Fruit fly (Drosophila melanogaster) whole organism, pupa: Measurements from ENCODE around the gene CG11857.

Experiments
- CG10348 ChIP-seq: fragments of 200-800 bp; sonication (Bioruptor generic); IDR thresholded peaks from 2 replicates; pipeline ENCODE4 v1.3.6; 2022; ENCODE audit warnings: missing biosample characterization, missing genetic modification characterization
- CG12605 ChIP-seq: fragments of 200-800 bp; sonication (Bioruptor generic); IDR thresholded peaks from 2 replicates; pipeline ENCODE4 v1.3.6; 2022; ENCODE audit warnings: missing biosample characterization, missing genetic modification characterization
- CG13204 ChIP-seq: fragments of 200-800 bp; sonication (Bioruptor generic); optimal IDR thresholded peaks from 2 replicates; lab custom pipeline; 2018; ENCODE audit warnings: missing biosample characterization, mild to moderate bottlenecking, missing genetic modification characterization, moderate library complexity
- CG14655 ChIP-seq: fragments of 200-800 bp; sonication (Bioruptor generic); optimal IDR thresholded peaks from 3 replicates; lab custom pipeline; 2017; ENCODE audit warnings: mild to moderate bottlenecking, missing biosample characterization, missing genetic modification reagents, missing genetic modification characterization
- CG15710 ChIP-seq: fragments of 200-800 bp; sonication (Bioruptor generic); optimal IDR thresholded peaks from 2 replicates; lab custom pipeline; 2018; ENCODE audit warnings: missing biosample characterization, mild to moderate bottlenecking, missing genetic modification characterization, moderate library complexity
- CG17806 ChIP-seq: fragments of 200-800 bp; sonication (Bioruptor generic); optimal IDR thresholded peaks from 2 replicates; lab custom pipeline; 2018; ENCODE audit warnings: missing biosample characterization, mild to moderate bottlenecking, missing genetic modification characterization, moderate library complexity
- CG32121 ChIP-seq: fragments of 200-800 bp; sonication (Bioruptor generic); IDR thresholded peaks from 2 replicates; pipeline ENCODE4 v1.3.6; 2022; ENCODE audit warnings: missing biosample characterization, missing genetic modification characterization
- CG34367 ChIP-seq: fragments of 200-800 bp; sonication (Bioruptor generic); optimal IDR thresholded peaks from 2 replicates; lab custom pipeline; 2018; ENCODE audit warnings: missing biosample characterization, mild to moderate bottlenecking, missing genetic modification characterization
- CG4496 ChIP-seq: fragments of 200-800 bp; sonication (Bioruptor generic); IDR thresholded peaks from 3 replicates; pipeline ENCODE4 v1.3.6; 2022; ENCODE audit warnings: missing biosample characterization, missing genetic modification characterization
- CG8159 ChIP-seq: fragments of 200-800 bp; sonication (Bioruptor generic); optimal IDR thresholded peaks from 3 replicates; lab custom pipeline; 2018; ENCODE audit warnings: missing biosample characterization, mild to moderate bottlenecking, missing genetic modification characterization, moderate library complexity
- CG8301 ChIP-seq: fragments of 200-800 bp; sonication (Bioruptor generic); optimal IDR thresholded peaks from 2 replicates; lab custom pipeline; 2018; ENCODE audit warnings: missing biosample characterization, mild to moderate bottlenecking, missing genetic modification characterization
- CG9948 ChIP-seq: fragments of 200-800 bp; sonication (Bioruptor generic); optimal IDR thresholded peaks from 2 replicates; lab custom pipeline; 2018; ENCODE audit warnings: missing biosample characterization, mild to moderate bottlenecking, missing genetic modification characterization, moderate library complexity
- D1 ChIP-seq: fragments of 200-800 bp; sonication (Bioruptor generic); optimal IDR thresholded peaks from 2 replicates; lab custom pipeline; 2018; ENCODE audit warnings: missing biosample characterization, mild to moderate bottlenecking, missing genetic modification characterization, moderate library complexity
- EcR ChIP-seq: fragments of 200-800 bp; sonication (Bioruptor generic); optimal IDR thresholded peaks from 3 replicates; lab custom pipeline; 2019; ENCODE audit warnings: missing biosample characterization, missing genetic modification characterization, mild to moderate bottlenecking, moderate library complexity, missing genetic modification reagents
- Ets98B ChIP-seq: fragments of 200-800 bp; sonication (Bioruptor generic); IDR thresholded peaks from 2 replicates; pipeline ENCODE4 v1.3.6; 2022; ENCODE audit warnings: missing biosample characterization, missing genetic modification characterization
- Pif1A ChIP-seq: fragments of 200-800 bp; sonication (Bioruptor generic); optimal IDR thresholded peaks from 3 replicates; lab custom pipeline; 2016; ENCODE audit warnings: missing biosample characterization, missing genetic modification characterization
- Pif1B ChIP-seq: fragments of 200-800 bp; sonication (Bioruptor generic); optimal IDR thresholded peaks from 3 replicates; lab custom pipeline; 2016; ENCODE audit warnings: missing biosample characterization, missing genetic modification characterization
- Snoo ChIP-seq: fragments of 200-800 bp; sonication (Bioruptor generic); optimal IDR thresholded peaks from 3 replicates; lab custom pipeline; 2017; ENCODE audit warnings: missing biosample characterization, mild to moderate bottlenecking, missing genetic modification characterization, inconsistent platforms
- fd96Ca ChIP-seq: fragments of 200-800 bp; sonication (Bioruptor generic); IDR thresholded peaks from 3 replicates; pipeline ENCODE4 v1.3.6; 2022; ENCODE audit warnings: missing biosample characterization, missing genetic modification characterization
- gl ChIP-seq: fragments of 200-800 bp; sonication (Bioruptor generic); optimal IDR thresholded peaks from 2 replicates; lab custom pipeline; 2018; ENCODE audit warnings: missing biosample characterization, mild to moderate bottlenecking, missing genetic modification characterization
- rn ChIP-seq: fragments of 200-800 bp; sonication (Bioruptor generic); IDR thresholded peaks from 2 replicates; pipeline ENCODE4 v1.3.6; 2022; ENCODE audit warnings: missing biosample characterization, missing genetic modification characterization

The CG11857 gene

DNA sequence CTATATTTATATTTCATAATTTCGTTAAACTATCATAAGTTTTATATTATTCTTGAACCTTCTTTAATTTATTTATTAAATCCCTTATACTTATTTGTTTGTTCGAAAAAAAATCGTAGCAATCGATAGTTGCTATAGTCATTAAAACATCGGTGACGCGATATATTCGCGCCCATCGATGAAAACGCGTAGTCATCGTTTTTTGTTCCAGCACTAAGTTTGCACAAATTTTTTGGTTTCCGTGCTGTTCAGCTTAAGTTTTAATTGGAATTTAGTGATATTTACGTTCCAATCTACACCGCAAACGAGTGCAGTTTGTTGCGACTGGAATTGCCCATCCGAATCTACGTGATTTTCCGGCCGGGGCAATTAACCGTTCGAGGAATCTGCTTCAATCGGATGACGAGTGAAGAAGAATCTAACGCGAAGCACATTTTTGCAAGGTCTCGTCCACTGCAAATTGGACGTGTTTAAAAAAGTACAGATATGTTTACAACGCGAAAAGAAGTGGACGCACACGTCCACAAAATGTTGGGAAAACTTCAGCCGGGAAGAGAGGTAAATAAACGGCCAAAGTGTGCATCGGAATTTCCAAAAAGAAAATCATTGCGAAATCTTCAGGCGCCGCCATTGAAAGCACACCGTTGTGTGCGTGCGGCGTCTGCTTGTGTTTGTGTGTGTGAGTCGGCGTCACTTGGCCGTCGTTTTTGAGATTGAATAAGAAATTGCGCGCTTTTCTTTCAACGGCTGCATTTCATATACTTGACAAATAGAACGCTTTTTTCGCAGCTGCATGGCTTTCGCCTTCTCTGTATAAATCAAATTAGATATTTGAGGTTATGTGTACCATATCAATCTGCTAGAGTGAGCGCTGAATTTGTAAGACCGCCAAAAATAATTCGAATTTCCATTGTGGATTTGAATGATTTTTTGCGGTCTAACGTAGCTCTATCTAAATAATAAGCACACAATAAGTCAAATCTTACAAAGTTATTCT is 9.3 kb upstream of the CG11857 start, which contains the start of gene Nup358:
TSS of gene Nup358 (plus strand) at position 204 of the 997 bp plus-strand sequence.
- TF ChIP-seq CG32121 (GFP tag; lab: Robert Waterston, UW) (no peak), Pif1B (no peak), CG4496 (GFP tag; lab: Robert Waterston, UW) (no peak), CG34367 (tag; lab: Kevin White, UChicago) (no peak), CG9948 (tag; lab: Kevin White, UChicago) (no peak), fd96Ca (no peak), EcR (GFP tag; lab: Kevin White, UChicago) (no peak), CG10348 (GFP tag; lab: Robert Waterston, UW) (no peak), gl (no peak), Snoo (tag; lab: Kevin White, UChicago) (no peak), CG13204 (GFP tag; lab: Kevin White, UChicago) (no peak), D1 (tag; lab: Kevin White, UChicago) (no peak), CG8301 (tag; lab: Kevin White, UChicago) (no peak), rn (GFP tag; lab: Robert Waterston, UW) (no peak)
- TF ChIP-seq, all 21 proteins: peak for 0

DNA sequence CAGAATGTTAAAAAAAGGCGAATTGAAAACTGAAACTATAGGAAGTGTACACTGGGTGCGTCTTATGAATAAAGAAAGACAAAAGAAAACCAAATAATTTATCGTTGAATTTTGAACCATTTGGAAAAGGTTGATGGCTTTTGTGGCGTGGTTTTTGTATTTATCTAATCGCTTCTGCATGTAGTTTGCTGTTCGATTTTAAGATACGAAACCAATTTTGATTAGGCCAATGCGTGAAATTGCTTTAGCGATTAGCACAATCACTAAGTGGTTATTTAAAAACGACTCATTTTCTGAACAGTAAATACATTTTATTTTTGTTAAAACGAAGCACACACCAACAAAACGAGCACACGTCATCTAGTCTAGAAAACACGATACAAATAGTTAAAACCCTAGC is 2.0 kb downstream of the CG11857 start:
- TF ChIP-seq CG8159 (tag; lab: Kevin White, UChicago) (no peak), EcR (GFP tag; lab: Kevin White, UChicago) (no peak), CG15710 (tag; lab: Kevin White, UChicago) (no peak), gl (no peak), CG13204 (GFP tag; lab: Kevin White, UChicago) (no peak), fd96Ca (no peak), Pif1B (no peak), CG9948 (tag; lab: Kevin White, UChicago) (no peak), rn (GFP tag; lab: Robert Waterston, UW) (no peak), CG10348 (GFP tag; lab: Robert Waterston, UW) (no peak), CG8301 (tag; lab: Kevin White, UChicago) (no peak), D1 (tag; lab: Kevin White, UChicago) (no peak), CG34367 (tag; lab: Kevin White, UChicago) (no peak), CG12605 (GFP tag; lab: Robert Waterston, UW) (no peak), CG14655 (GFP tag; lab: Kevin White, UChicago) (no peak), CG32121 (GFP tag; lab: Robert Waterston, UW) (no peak), CG4496 (GFP tag; lab: Robert Waterston, UW) (no peak)

DNA sequence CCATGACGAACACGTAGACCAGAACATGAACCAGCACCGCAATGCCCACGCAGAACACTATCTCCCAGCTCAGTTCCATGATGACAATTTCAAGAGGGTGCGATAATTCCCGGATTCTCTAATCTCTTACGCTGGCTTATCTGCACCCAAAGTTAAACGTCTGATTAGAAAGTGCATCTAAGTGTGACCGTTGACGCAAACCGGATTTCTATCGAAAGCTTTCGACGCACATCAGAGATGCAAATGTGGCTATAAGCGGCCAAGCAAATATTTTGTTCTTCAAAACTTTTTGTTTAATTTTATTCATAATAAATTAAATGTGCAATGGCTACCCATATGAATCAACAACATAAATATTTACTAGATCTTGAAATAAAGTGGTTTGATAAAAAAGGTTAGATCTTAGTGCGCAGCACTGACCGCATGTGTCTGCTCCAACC is 3.6 kb downstream of the CG11857 start, which contains the start of the genes Kdsr and CG11858:
TSS of gene Kdsr (minus strand) at position 177 of the 440 bp plus-strand sequence.
TSS of gene CG11858 (plus strand) at position 420 of the 440 bp plus-strand sequence.
- TF ChIP-seq CG10348 (GFP tag; lab: Robert Waterston, UW), result peak; percentile 46; the same call in 1 of the 2 replicates
- TF ChIP-seq Snoo (tag; lab: Kevin White, UChicago), result peak; percentile 34
- no peak for TF ChIP-seq CG8301 (tag; lab: Kevin White, UChicago)
- TF ChIP-seq CG32121 (GFP tag; lab: Robert Waterston, UW), result peak; percentile 75
- TF ChIP-seq CG12605 (GFP tag; lab: Robert Waterston, UW), result no peak
- TF ChIP-seq CG34367 (tag; lab: Kevin White, UChicago), result peak; percentile 39
- TF ChIP-seq EcR (GFP tag; lab: Kevin White, UChicago), result peak; percentile 81
- TF ChIP-seq Pif1A (GFP tag; lab: Kevin White, UChicago), result no peak
- TF ChIP-seq CG13204 (GFP tag; lab: Kevin White, UChicago), result no peak
- TF ChIP-seq CG9948 (tag; lab: Kevin White, UChicago), result peak; percentile 49
- no peak for TF ChIP-seq CG8159 (tag; lab: Kevin White, UChicago)
- TF ChIP-seq fd96Ca, result peak; percentile 64; the same call in 2 of the 3 replicates
- TF ChIP-seq Ets98B, result peak; percentile 62
- TF ChIP-seq CG14655 (GFP tag; lab: Kevin White, UChicago), result no peak
- peak; percentile 48 for TF ChIP-seq CG15710 (tag; lab: Kevin White, UChicago)
- no peak for TF ChIP-seq rn (GFP tag; lab: Robert Waterston, UW)
- peak; percentile 82 for TF ChIP-seq CG4496 (GFP tag; lab: Robert Waterston, UW)
- TF ChIP-seq gl, result no peak
- no peak for TF ChIP-seq Pif1B
- no peak for TF ChIP-seq D1 (tag; lab: Kevin White, UChicago)
- TF ChIP-seq CG17806, result peak; percentile 53

DNA sequence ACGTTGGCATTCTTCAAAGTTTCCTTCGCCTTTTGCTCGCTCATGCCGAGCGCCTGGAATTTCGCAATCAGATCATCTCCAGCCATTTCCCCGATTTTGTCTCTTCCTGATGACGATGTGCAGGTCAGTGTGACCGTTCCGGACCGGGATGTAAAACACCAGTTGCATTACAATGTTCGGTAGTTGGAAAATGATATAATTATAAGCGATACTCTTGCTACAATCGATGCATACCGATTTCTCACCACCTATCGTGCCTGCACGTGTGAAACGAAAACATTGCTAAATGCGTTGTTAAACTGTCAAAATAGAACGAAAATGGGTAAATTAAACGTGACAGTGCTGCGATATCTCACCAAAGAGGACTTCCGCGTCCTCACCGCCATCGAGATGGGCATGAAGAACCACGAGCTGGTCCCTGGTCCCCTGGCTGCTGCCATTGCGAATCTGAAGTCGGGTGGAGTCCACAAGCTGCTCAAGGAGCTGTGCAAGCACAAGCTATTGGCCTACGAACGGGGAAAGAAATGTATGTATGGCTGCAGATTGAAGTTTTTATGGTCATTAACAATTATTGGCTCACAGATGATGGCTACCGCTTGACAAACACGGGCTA is 7.0 kb downstream of the CG11857 start, which contains the start of the genes GlnRS and RIOK2:
TSS of gene GlnRS (minus strand) at position 133 of the 613 bp plus-strand sequence.
TSS of gene RIOK2 (plus strand) at position 256 of the 613 bp plus-strand sequence.
- no peak for TF ChIP-seq rn (GFP tag; lab: Robert Waterston, UW)
- peak; percentile 51; the same call in 1 of the 2 replicates for TF ChIP-seq CG12605 (GFP tag; lab: Robert Waterston, UW)

DNA sequence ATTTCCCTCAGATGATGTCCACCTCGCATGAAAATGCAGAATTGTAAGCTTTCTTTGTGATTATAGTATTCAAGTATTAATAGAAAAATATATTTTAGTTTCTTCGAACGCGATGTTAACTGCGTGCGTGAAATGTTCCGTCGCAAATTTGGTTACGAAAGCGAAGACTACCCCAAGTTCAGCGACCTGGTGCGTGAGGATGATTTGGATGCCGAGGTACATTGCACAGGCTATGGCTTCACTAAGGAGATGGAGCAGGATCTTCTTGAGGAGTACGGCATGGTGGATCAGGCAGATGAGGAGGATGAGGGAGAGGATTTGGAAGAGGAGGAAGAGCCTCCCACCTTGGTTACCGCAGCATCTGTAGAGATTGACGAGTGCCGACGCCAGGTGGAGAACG is 8.1 kb downstream of the CG11857 start:
- TF ChIP-seq CG13204 (GFP tag; lab: Kevin White, UChicago), result no peak
